Worm (Caenorhabditis elegans) whole organism, L2 larva: ENCODE data around the gene T25D1.3.
A peak's percentile ranks its signal among the peaks of the same experiment; 100 is the strongest.

Experiments
- C34F6.9 ChIP-seq: fragments of 150-350 bp; optimal IDR thresholded peaks from 2 replicates; lab custom pipeline; 2014; ENCODE audit warnings: missing biosample characterization, missing genetic modification characterization
- F13H6.1 ChIP-seq: sonication (generic microtip); optimal IDR thresholded peaks from 2 replicates; lab custom pipeline; 2016; ENCODE audit warnings: missing genetic modification characterization, missing compliant biosample characterization
- Y55F3AM.14 ChIP-seq: fragments of 200-800 bp; sonication (Bioruptor generic); optimal IDR thresholded peaks from 2 replicates; lab custom pipeline; 2018; ENCODE audit warnings: mild to moderate bottlenecking, missing genetic modification characterization, missing compliant biosample characterization
- ZK546.5 ChIP-seq: sonication (generic microtip); optimal IDR thresholded peaks from 2 replicates; lab custom pipeline; 2017; ENCODE audit warnings: missing biosample characterization, missing genetic modification characterization
- alr-1 ChIP-seq: fragments of 150-350 bp; optimal IDR thresholded peaks from 2 replicates; lab custom pipeline; 2014; ENCODE audit warnings: missing biosample characterization, missing genetic modification characterization
- aly-2 ChIP-seq: fragments of 150-350 bp; optimal IDR thresholded peaks from 2 replicates; lab custom pipeline; 2014; ENCODE audit warnings: missing biosample characterization, missing genetic modification characterization
- blmp-1 ChIP-seq: sonication (generic microtip); optimal IDR thresholded peaks from 2 replicates; lab custom pipeline; 2017; ENCODE audit warnings: missing genetic modification characterization, mild to moderate bottlenecking, missing compliant biosample characterization, antibody characterized with exemption, moderate library complexity; ENCODE audit not compliant: insufficient read depth
- ceh-82 ChIP-seq: fragments of 150-350 bp; optimal IDR thresholded peaks from 2 replicates; lab custom pipeline; 2014; ENCODE audit warnings: missing biosample characterization, missing genetic modification characterization
- crh-2 ChIP-seq: sonication (generic microtip); optimal IDR thresholded peaks from 2 replicates; lab custom pipeline; 2017; ENCODE audit warnings: missing biosample characterization, missing genetic modification characterization
- elt-1 ChIP-seq: fragments of 150-350 bp; optimal IDR thresholded peaks from 2 replicates; lab custom pipeline; 2014; ENCODE audit warnings: missing biosample characterization, missing genetic modification characterization
- elt-3 ChIP-seq: sonication (generic microtip); optimal IDR thresholded peaks from 2 replicates; lab custom pipeline; 2017; ENCODE audit warnings: missing biosample characterization, missing genetic modification characterization
- fos-1 ChIP-seq: fragments of 150-350 bp; optimal IDR thresholded peaks from 2 replicates; lab custom pipeline; 2014; ENCODE audit warnings: missing biosample characterization, missing genetic modification characterization
- gmeb-1 ChIP-seq: fragments of 150-350 bp; optimal IDR thresholded peaks from 2 replicates; lab custom pipeline; 2014; ENCODE audit warnings: missing biosample characterization, missing genetic modification characterization
- lin-11 ChIP-seq: fragments of 150-350 bp; sonication (generic microtip); optimal IDR thresholded peaks from 2 replicates; lab custom pipeline; 2014; ENCODE audit warnings: missing biosample characterization, missing genetic modification characterization, inconsistent platforms, mixed read lengths
- lin-13 ChIP-seq: fragments of 150-350 bp; optimal IDR thresholded peaks from 2 replicates; lab custom pipeline; 2014; ENCODE audit warnings: missing biosample characterization, missing genetic modification reagents, missing genetic modification characterization
- lsy-2 ChIP-seq, 2 experiments: fragments of 150-350 bp in 1 of 2; sonication (generic microtip) in 1 of 2; optimal IDR thresholded peaks; 2 replicates each; lab custom pipeline; 2014 to 2017; ENCODE audit warnings: missing biosample characterization in 2 of 2, missing genetic modification characterization in 2 of 2
- mab-5 ChIP-seq: fragments of 150-350 bp; optimal IDR thresholded peaks from 2 replicates; lab custom pipeline; 2014; ENCODE audit warnings: missing biosample characterization, missing genetic modification characterization
- mbf-1 ChIP-seq: sonication (generic microtip); optimal IDR thresholded peaks from 2 replicates; lab custom pipeline; 2017; ENCODE audit warnings: missing biosample characterization, missing genetic modification characterization
- nhr-10 ChIP-seq: sonication (generic microtip); optimal IDR thresholded peaks from 2 replicates; lab custom pipeline; 2017; ENCODE audit warnings: missing biosample characterization, missing genetic modification characterization
- nhr-12 ChIP-seq: fragments of 150-350 bp; optimal IDR thresholded peaks from 2 replicates; lab custom pipeline; 2014; ENCODE audit warnings: missing biosample characterization, missing genetic modification characterization
- nhr-129 ChIP-seq: fragments of 150-350 bp; optimal IDR thresholded peaks from 2 replicates; lab custom pipeline; 2014; ENCODE audit warnings: missing biosample characterization, missing genetic modification characterization
- nhr-21 ChIP-seq: fragments of 150-350 bp; optimal IDR thresholded peaks from 2 replicates; lab custom pipeline; 2014; ENCODE audit warnings: missing biosample characterization, missing genetic modification characterization
- nhr-237 ChIP-seq: fragments of 150-350 bp; optimal IDR thresholded peaks from 2 replicates; lab custom pipeline; 2014; ENCODE audit warnings: missing biosample characterization, missing genetic modification characterization
- nhr-25 ChIP-seq: fragments of 150-350 bp; sonication (generic microtip); optimal IDR thresholded peaks from 3 replicates; lab custom pipeline; 2014; ENCODE audit warnings: missing biosample characterization, missing genetic modification characterization
- nhr-77 ChIP-seq: fragments of 150-350 bp; optimal IDR thresholded peaks from 2 replicates; lab custom pipeline; 2014; ENCODE audit warnings: missing biosample characterization, missing genetic modification characterization
- peb-1 ChIP-seq: fragments of 150-350 bp; optimal IDR thresholded peaks from 2 replicates; lab custom pipeline; 2014; ENCODE audit warnings: missing biosample characterization, missing genetic modification characterization
- sem-4 ChIP-seq: fragments of 150-350 bp; optimal IDR thresholded peaks from 2 replicates; lab custom pipeline; 2014; ENCODE audit warnings: missing biosample characterization, missing genetic modification reagents, missing genetic modification characterization
- skn-1 ChIP-seq: sonication (generic microtip); optimal IDR thresholded peaks from 2 replicates; lab custom pipeline; 2017; ENCODE audit warnings: missing biosample characterization, missing genetic modification characterization
- sma-3 ChIP-seq: sonication (generic microtip); optimal IDR thresholded peaks from 2 replicates; lab custom pipeline; 2016; ENCODE audit warnings: missing genetic modification reagents, missing genetic modification characterization, missing compliant biosample characterization
- sma-9 ChIP-seq, 2 experiments: fragments of 150-350 bp in 1 of 2; sonication (generic microtip) in 1 of 2; optimal IDR thresholded peaks; 2 replicates each; lab custom pipeline; 2014 to 2016; ENCODE audit warnings: missing genetic modification characterization in 2 of 2, mild to moderate bottlenecking in 1 of 2, missing biosample characterization in 1 of 2, missing compliant biosample characterization in 1 of 2, missing genetic modification reagents in 1 of 2, moderate library complexity in 1 of 2
- snpc-4 ChIP-seq: fragments of 150-350 bp; optimal IDR thresholded peaks from 2 replicates; lab custom pipeline; 2014; ENCODE audit warnings: missing biosample characterization, missing genetic modification characterization
- unc-39 ChIP-seq: fragments of 150-350 bp; optimal IDR thresholded peaks from 2 replicates; lab custom pipeline; 2014; ENCODE audit warnings: missing biosample characterization, missing genetic modification characterization
- unc-55 ChIP-seq: fragments of 150-350 bp; sonication (generic microtip); optimal IDR thresholded peaks from 3 replicates; lab custom pipeline; 2014; ENCODE audit warnings: missing biosample characterization, missing genetic modification reagents, missing genetic modification characterization
- unc-62 ChIP-seq: fragments of 150-350 bp; optimal IDR thresholded peaks from 2 replicates; lab custom pipeline; 2014; ENCODE audit warnings: missing biosample characterization, missing genetic modification reagents, missing genetic modification characterization
- zag-1 ChIP-seq: fragments of 150-350 bp; optimal IDR thresholded peaks from 2 replicates; lab custom pipeline; 2014; ENCODE audit warnings: missing biosample characterization, missing genetic modification characterization
- ztf-1 ChIP-seq: fragments of 200-800 bp; sonication (Bioruptor generic); conservative IDR thresholded peaks from 2 replicates; pipeline ENCODE4 v1.3.6; 2022; ENCODE audit warnings: missing genetic modification characterization, missing compliant biosample characterization
- ztf-11 ChIP-seq: sonication (generic microtip); optimal IDR thresholded peaks from 2 replicates; lab custom pipeline; 2017; ENCODE audit warnings: missing biosample characterization, missing genetic modification characterization
- ztf-4 ChIP-seq: fragments of 150-350 bp; optimal IDR thresholded peaks from 2 replicates; lab custom pipeline; 2014; ENCODE audit warnings: missing biosample characterization, missing genetic modification characterization

Gene T25D1.3

ce11 chrX:16524310-16524709, 18.9 kb downstream of the T25D1.3 start:
- no peak for TF ChIP-seq peb-1 (tag; lab: Kevin White, UChicago)
- TF ChIP-seq skn-1 = no peak
- no peak for TF ChIP-seq lin-11 (tag; lab: Kevin White, UChicago)
- TF ChIP-seq Y55F3AM.14 (GFP tag; lab: Kevin White, UChicago) = no peak

DNA sequence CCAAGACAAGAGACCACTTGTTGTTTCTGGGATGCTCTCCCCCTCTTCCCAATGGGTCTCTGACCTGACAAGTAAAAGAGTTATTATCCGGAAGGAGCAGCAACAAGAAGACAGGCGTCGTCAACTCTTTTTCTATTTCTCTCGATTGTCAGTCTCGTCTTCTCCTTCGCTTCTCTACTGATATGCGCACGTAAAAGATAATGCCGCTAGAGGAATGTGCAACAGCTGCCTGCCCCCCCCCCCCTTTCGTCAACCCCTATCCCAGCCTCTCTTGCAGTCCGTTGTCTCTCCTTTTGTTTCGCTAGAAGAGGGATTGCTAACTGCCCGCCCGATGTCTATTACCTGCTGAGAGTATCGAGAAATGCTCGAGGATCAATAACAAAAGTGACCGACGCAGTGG, 20.2 kb downstream of the T25D1.3 start:
- TF ChIP-seq F13H6.1 (tag; lab: Kevin White, UChicago) (peak; percentile 59), C34F6.9 (tag; lab: Kevin White, UChicago) (peak; percentile 7), unc-55 (GFP tag; lab: Kevin White, UChicago) (no peak), nhr-12 (tag; lab: Kevin White, UChicago) (no peak), lin-13 (GFP tag; lab: Kevin White, UChicago) (no peak), zag-1 (tag; lab: Kevin White, UChicago) (no peak), sma-3 (GFP tag; lab: Kevin White, UChicago) (no peak), ZK546.5 (no peak), sma-9 (GFP tag; optimal IDR thresholded peaks at IDR 0.05; lab: Kevin White, UChicago) (peak; percentile 51), sma-9 (tag; optimal IDR thresholded peaks at IDR 0.05; lab: Kevin White, UChicago) (no peak), crh-2 (tag; lab: Kevin White, UChicago) (no peak), snpc-4 (tag; lab: Kevin White, UChicago) (no peak), gmeb-1 (tag; lab: Kevin White, UChicago) (no peak), unc-39 (no peak), ztf-4 (tag; lab: Kevin White, UChicago) (no peak), mab-5 (tag; lab: Kevin White, UChicago) (no peak), ztf-11 (tag; lab: Kevin White, UChicago) (no peak), aly-2 (tag; lab: Kevin White, UChicago) (no peak), nhr-10 (tag; lab: Kevin White, UChicago) (no peak), nhr-129 (tag; lab: Kevin White, UChicago) (peak; percentile 44), mbf-1 (tag; lab: Kevin White, UChicago) (no peak), lsy-2 (tag; optimal IDR thresholded peaks at IDR 0.05; lab: Kevin White, UChicago) (no peak)

DNA sequence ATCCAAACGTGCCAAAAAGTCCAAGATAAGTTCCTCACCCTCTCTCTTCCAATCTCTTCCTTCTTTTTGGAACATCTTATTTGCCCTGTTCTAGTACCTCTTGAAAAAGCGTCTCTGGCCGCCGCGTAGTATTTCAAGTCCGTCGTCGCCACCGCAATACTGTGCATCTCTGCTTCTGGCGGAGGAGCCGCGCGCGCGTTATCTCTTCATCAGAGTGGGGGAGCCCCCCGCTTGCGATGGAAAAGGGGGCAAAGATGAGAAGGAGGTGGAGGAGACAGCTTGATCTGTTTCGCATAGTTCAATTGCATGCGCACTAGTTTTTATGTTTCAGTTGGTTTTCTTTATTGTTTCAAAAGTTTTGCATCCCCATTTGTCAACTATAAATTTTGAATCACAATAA, 22.4 kb downstream of the T25D1.3 start:
- TF ChIP-seq nhr-25 (tag; lab: Kevin White, UChicago) (no peak), nhr-21 (tag; lab: Kevin White, UChicago) (no peak), nhr-129 (tag; lab: Kevin White, UChicago) (no peak), ceh-82 (tag; lab: Kevin White, UChicago) (no peak), elt-3 (tag; lab: Kevin White, UChicago) (no peak), ZK546.5 (no peak), unc-55 (GFP tag; lab: Kevin White, UChicago) (no peak), mab-5 (tag; lab: Kevin White, UChicago) (no peak), ztf-1 (GFP tag; lab: Robert Waterston, UW) (no peak), unc-62 (no peak), alr-1 (tag; lab: Kevin White, UChicago) (no peak), aly-2 (tag; lab: Kevin White, UChicago) (no peak), mbf-1 (tag; lab: Kevin White, UChicago) (no peak), fos-1 (tag; lab: Kevin White, UChicago) (no peak), Y55F3AM.14 (GFP tag; lab: Kevin White, UChicago) (no peak), nhr-77 (tag; lab: Kevin White, UChicago) (no peak), blmp-1 (tag; lab: Kevin White, UChicago) (no peak), sem-4 (tag; lab: Kevin White, UChicago) (no peak), peb-1 (tag; lab: Kevin White, UChicago) (no peak), elt-1 (no peak)

- TF ChIP-seq blmp-1 (tag; lab: Kevin White, UChicago) = peak; percentile 49
- TF ChIP-seq nhr-237 = no peak
These were observed 24.5 kb downstream of the T25D1.3 start for ce11 chrX:16529937-16530336.
